Worm (Caenorhabditis elegans) whole organism, young adult: Measurements from ENCODE around the gene sago-1.

Source experiments
- C06A6.2 ChIP-seq: fragments of 200-800 bp; sonication (Bioruptor generic); conservative IDR thresholded peaks from 2 replicates; pipeline ENCODE4 v1.3.6; 2022; ENCODE audit warnings: missing genetic modification characterization, missing compliant biosample characterization
- F55B11.4 ChIP-seq: sonication (generic microtip); optimal IDR thresholded peaks from 2 replicates; lab custom pipeline; 2016; ENCODE audit warnings: missing compliant biosample characterization, missing genetic modification characterization, borderline replicate concordance; ENCODE audit not compliant: insufficient read depth
- ceh-27 ChIP-seq: fragments of 200-800 bp; sonication (Bioruptor generic); optimal IDR thresholded peaks from 2 replicates; lab custom pipeline; 2018; ENCODE audit warnings: mild to moderate bottlenecking, missing genetic modification characterization, moderate library complexity, missing compliant biosample characterization
- efl-1 ChIP-seq: fragments of 150-350 bp; optimal IDR thresholded peaks from 2 replicates; lab custom pipeline; 2014; ENCODE audit warnings: missing biosample characterization, missing genetic modification reagents, missing genetic modification characterization
- let-526 ChIP-seq: fragments of 200-800 bp; sonication (Bioruptor generic); IDR thresholded peaks from 2 replicates; pipeline ENCODE4 v1.3.6; 2022; ENCODE audit warnings: missing genetic modification reagents, missing genetic modification characterization, missing compliant biosample characterization
- lin-35 ChIP-seq, 3 experiments: fragments of 150-350 bp in 2 of 3; sonication (generic microtip) in 1 of 3; optimal IDR thresholded peaks; 2 replicates each; lab custom pipeline; 2014 to 2018; ENCODE audit warnings: missing biosample characterization in 3 of 3, missing genetic modification characterization in 3 of 3, missing genetic modification reagents in 3 of 3
- nhr-90 ChIP-seq: sonication (generic microtip); optimal IDR thresholded peaks from 2 replicates; lab custom pipeline; 2016; ENCODE audit warnings: missing genotype, mild to moderate bottlenecking, missing genetic modification characterization, missing compliant biosample characterization
- zim-3 ChIP-seq: sonication (generic microtip); optimal IDR thresholded peaks from 2 replicates; lab custom pipeline; 2017; ENCODE audit warnings: mild to moderate bottlenecking, missing genetic modification characterization, moderate library complexity, missing compliant biosample characterization

- no peak for TF ChIP-seq efl-1
- TF ChIP-seq F55B11.4 (tag; lab: Kevin White, UChicago): no peak
- no peak for TF ChIP-seq lin-35 (GFP tag; optimal IDR thresholded peaks at IDR 0.05; lab: Kevin White, UChicago)
- no peak for TF ChIP-seq zim-3 (tag; lab: Kevin White, UChicago)
- no peak for TF ChIP-seq ceh-27 (GFP tag; lab: Kevin White, UChicago)
- TF ChIP-seq C06A6.2 (GFP tag; lab: Robert Waterston, UW): no peak
- no peak for TF ChIP-seq let-526
- TF ChIP-seq nhr-90 (tag; lab: Kevin White, UChicago): no peak
These were observed 35.0 kb upstream of the sago-1 start for ce11 chrV:6268526-6268925.
